Worm (Caenorhabditis elegans) whole organism, L4/young adult: Measurements from ENCODE around the gene B0222.11.

Source experiments
- W03F9.2 ChIP-seq: fragments of 150-350 bp; optimal IDR thresholded peaks from 2 replicates; lab custom pipeline; 2014; ENCODE audit warnings: missing biosample characterization, missing genetic modification characterization
- dao-5 ChIP-seq: sonication (generic microtip); optimal IDR thresholded peaks from 2 replicates; lab custom pipeline; 2016; ENCODE audit warnings: missing genotype, missing genetic modification characterization, moderate library complexity, missing compliant biosample characterization
- him-1 ChIP-seq: sonication (generic microtip); optimal IDR thresholded peaks from 2 replicates; lab custom pipeline; 2016; ENCODE audit warnings: missing genotype, missing genetic modification reagents, missing genetic modification characterization, missing compliant biosample characterization

Gene B0222.11

DNA sequence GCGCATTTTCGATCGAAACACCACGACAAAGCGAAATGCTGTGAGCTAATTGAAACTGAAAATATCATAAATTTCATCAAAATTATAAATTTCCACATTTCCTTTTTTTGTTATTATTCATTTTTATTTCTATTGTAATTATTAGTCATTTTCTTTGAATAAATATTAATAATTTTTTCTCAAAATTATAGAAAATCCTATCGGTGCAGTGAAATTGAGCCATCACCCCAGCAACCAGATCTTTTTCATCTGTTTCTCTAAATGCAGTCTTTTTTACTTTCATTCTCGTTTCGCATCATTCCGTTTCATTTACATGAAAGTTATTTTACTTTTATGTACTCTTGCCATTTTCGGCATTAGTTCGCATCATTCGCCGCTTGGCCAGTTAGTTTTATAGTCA is 46.0 kb downstream of the B0222.11 start, which contains the start of gene F21C10.13:
F21C10.13 (plus strand) TSS at position 301 of the 400 bp plus-strand sequence.
- TF ChIP-seq W03F9.2 (tag; lab: Kevin White, UChicago) (no peak), him-1 (tag; lab: Kevin White, UChicago) (no peak), dao-5 (tag; lab: Kevin White, UChicago) (no peak)
